Worm (Caenorhabditis elegans) whole organism, L4/young adult: Measurements from ENCODE around the gene ZC443.2.

Experiments
- W03F9.2 ChIP-seq: fragments of 150-350 bp; optimal IDR thresholded peaks from 2 replicates; lab custom pipeline; 2014; ENCODE audit warnings: missing biosample characterization, missing genetic modification characterization
- dao-5 ChIP-seq: sonication (generic microtip); optimal IDR thresholded peaks from 2 replicates; lab custom pipeline; 2016; ENCODE audit warnings: missing genotype, missing genetic modification characterization, moderate library complexity, missing compliant biosample characterization
- him-1 ChIP-seq: sonication (generic microtip); optimal IDR thresholded peaks from 2 replicates; lab custom pipeline; 2016; ENCODE audit warnings: missing genotype, missing genetic modification reagents, missing genetic modification characterization, missing compliant biosample characterization

Gene ZC443.2

ce11 chrV:12811126-12811525 lies at the start of gene ZC443.2:
Gene ZC443.2, minus strand, starts transcription at chrV:12811192.
- TF ChIP-seq dao-5 (tag; lab: Kevin White, UChicago) (no peak), him-1 (tag; lab: Kevin White, UChicago) (no peak), W03F9.2 (tag; lab: Kevin White, UChicago) (no peak)

- TF ChIP-seq W03F9.2 (tag; lab: Kevin White, UChicago) (no peak), him-1 (tag; lab: Kevin White, UChicago) (no peak), dao-5 (tag; lab: Kevin White, UChicago) (no peak)
These were observed 48.2 kb upstream of the ZC443.2 start, which contains the start of gene anp-1 for ce11 chrV:12859144-12859543. Gene anp-1, plus strand, starts transcription at chrV:12859444.

ce11 chrV:12854766-12855165 lies 43.8 kb upstream of the ZC443.2 start, which contains the start of gene C44H9.7:
Gene C44H9.7, minus strand, starts transcription at chrV:12854866.
- TF ChIP-seq him-1 (tag; lab: Kevin White, UChicago) (no peak), dao-5 (tag; lab: Kevin White, UChicago) (no peak), W03F9.2 (tag; lab: Kevin White, UChicago) (no peak)

- no peak for TF ChIP-seq him-1 (tag; lab: Kevin White, UChicago)
These were observed 41.4 kb upstream of the ZC443.2 start for ce11 chrV:12852355-12852754.

ce11 chrV:12849736-12850135 lies 38.7 kb upstream of the ZC443.2 start, which contains the start of gene C44H9.5:
Gene C44H9.5, minus strand, starts transcription at chrV:12849864.
- TF ChIP-seq W03F9.2 (tag; lab: Kevin White, UChicago): no peak
- TF ChIP-seq dao-5 (tag; lab: Kevin White, UChicago): no peak
- TF ChIP-seq him-1 (tag; lab: Kevin White, UChicago): no peak

ce11 chrV:12845247-12845646 lies 34.3 kb upstream of the ZC443.2 start, which contains the start of gene C44H9.6:
Gene C44H9.6, minus strand, starts transcription at chrV:12845347.
- TF ChIP-seq W03F9.2 (tag; lab: Kevin White, UChicago): no peak
- TF ChIP-seq him-1 (tag; lab: Kevin White, UChicago): no peak
- TF ChIP-seq dao-5 (tag; lab: Kevin White, UChicago): no peak

ce11 chrV:12844748-12845147 lies 33.8 kb upstream of the ZC443.2 start:
- TF ChIP-seq dao-5 (tag; lab: Kevin White, UChicago): no peak
- no peak for TF ChIP-seq him-1 (tag; lab: Kevin White, UChicago)
- no peak for TF ChIP-seq W03F9.2 (tag; lab: Kevin White, UChicago)

ce11 chrV:12835388-12835787 lies 24.4 kb upstream of the ZC443.2 start, which contains the start of gene C44H9.4:
Gene C44H9.4, plus strand, starts transcription at chrV:12835688.
- TF ChIP-seq dao-5 (tag; lab: Kevin White, UChicago) (no peak), W03F9.2 (tag; lab: Kevin White, UChicago) (no peak), him-1 (tag; lab: Kevin White, UChicago) (no peak)

- TF ChIP-seq him-1 (tag; lab: Kevin White, UChicago) (no peak), W03F9.2 (tag; lab: Kevin White, UChicago) (no peak), dao-5 (tag; lab: Kevin White, UChicago) (no peak)
These were observed 16.2 kb upstream of the ZC443.2 start, which contains the start of gene ugt-15 for ce11 chrV:12827219-12827618. Gene ugt-15, plus strand, starts transcription at chrV:12827519.

- TF ChIP-seq dao-5 (tag; lab: Kevin White, UChicago): no peak
- TF ChIP-seq him-1 (tag; lab: Kevin White, UChicago): no peak
- no peak for TF ChIP-seq W03F9.2 (tag; lab: Kevin White, UChicago)
These were observed 13.8 kb upstream of the ZC443.2 start, which contains the start of gene ugt-16 for ce11 chrV:12824777-12825176. Gene ugt-16, plus strand, starts transcription at chrV:12825024.

- TF ChIP-seq him-1 (tag; lab: Kevin White, UChicago) (no peak), dao-5 (tag; lab: Kevin White, UChicago) (no peak), W03F9.2 (tag; lab: Kevin White, UChicago) (no peak)
These were observed 11.1 kb upstream of the ZC443.2 start for ce11 chrV:12822065-12822464.

- TF ChIP-seq him-1 (tag; lab: Kevin White, UChicago): no peak
- TF ChIP-seq dao-5 (tag; lab: Kevin White, UChicago): no peak
- TF ChIP-seq W03F9.2 (tag; lab: Kevin White, UChicago): no peak
These were observed 8.9 kb upstream of the ZC443.2 start, which contains the start of the genes ZC443.4 and ugt-18 for ce11 chrV:12819792-12820453. Gene ZC443.4, minus strand, starts transcription at chrV:12819886. Gene ugt-18, plus strand, starts transcription at chrV:12820260.

- no peak for TF ChIP-seq W03F9.2 (tag; lab: Kevin White, UChicago)
- no peak for TF ChIP-seq dao-5 (tag; lab: Kevin White, UChicago)
- TF ChIP-seq him-1 (tag; lab: Kevin White, UChicago): peak; percentile 89
These were observed 8.2 kb upstream of the ZC443.2 start for ce11 chrV:12819155-12819554.

ce11 chrV:12818486-12818885 lies 7.5 kb upstream of the ZC443.2 start:
- TF ChIP-seq dao-5 (tag; lab: Kevin White, UChicago) (no peak), him-1 (tag; lab: Kevin White, UChicago) (no peak), W03F9.2 (tag; lab: Kevin White, UChicago) (no peak)
